Fruit fly (Drosophila melanogaster): Measurements from ENCODE around the gene CG4199.

CG4199 gene

DNA sequence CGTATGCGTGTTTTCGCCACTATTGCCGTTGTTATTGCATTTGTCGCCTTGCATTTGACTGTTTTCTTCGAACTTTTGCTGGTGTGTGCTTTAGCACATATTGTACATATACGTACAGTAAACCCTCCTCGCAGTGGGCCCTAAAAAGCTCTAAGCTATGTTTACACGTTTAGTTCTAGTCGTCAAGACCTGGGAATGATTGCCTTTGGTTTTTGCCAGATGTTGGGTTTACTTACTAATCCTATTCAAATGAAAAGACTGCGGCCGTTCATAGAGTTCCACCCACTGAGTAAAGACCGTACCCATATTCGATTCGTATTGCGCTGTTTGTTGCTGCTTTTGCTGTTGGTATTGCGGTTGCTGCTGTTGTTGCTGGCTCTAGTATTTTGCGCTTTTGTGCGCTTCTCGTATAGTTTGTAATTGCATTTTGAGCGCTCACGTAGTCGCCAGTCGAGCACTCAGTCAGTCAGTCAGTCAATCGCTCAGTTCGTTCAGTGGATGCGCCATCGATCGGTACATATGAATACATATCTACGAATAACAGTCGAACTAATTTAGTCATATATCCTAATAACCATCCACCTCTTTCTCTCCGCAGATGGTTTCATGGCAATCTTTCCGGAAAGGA is 34.6 kb upstream of the CG4199 start:
- TF ChIP-seq CG14050 (GFP tag; IDR thresholded peaks at IDR 0.05) (no peak), CG12744 (GFP tag; optimal IDR thresholded peaks at IDR 0.05) (no peak), vvl (GFP tag; IDR thresholded peaks at IDR 0.05) (0 out of 2 replicates have a peak, but pooled peaks have one; percentile 38), row (GFP tag; IDR thresholded peaks at IDR 0.05) (peak; percentile 43; the same call in 2 of the 3 replicates), CG8281 (tag; optimal IDR thresholded peaks at IDR 0.05) (peak; percentile 65), CG17359 (tag; optimal IDR thresholded peaks at IDR 0.05) (peak; percentile 7), Drgx (GFP tag; IDR thresholded peaks at IDR 0.05) (peak; percentile 91), Ptx1 (GFP tag; IDR thresholded peaks at IDR 0.05) (peak; percentile 31; the same call in 1 of the 2 replicates), CG9932 (GFP tag; IDR thresholded peaks at IDR 0.05) (0 out of 2 replicates have a peak, but pooled peaks have one; percentile 12), lmd (GFP tag; IDR thresholded peaks at IDR 0.05) (0 out of 2 replicates have a peak, but pooled peaks have one; percentile 19), NfI (GFP tag; optimal IDR thresholded peaks at IDR 0.05) (no peak), CG2116 (GFP tag; optimal IDR thresholded peaks at IDR 0.05) (no peak), dysf (GFP tag; IDR thresholded peaks at IDR 0.05) (peak; percentile 31; the same call in 1 of the 3 replicates), E2f1 (GFP tag; IDR thresholded peaks at IDR 0.05) (0 out of 2 replicates have a peak, but pooled peaks have one; percentile 7), grau (tag; optimal IDR thresholded peaks at IDR 0.05) (peak; percentile 60), CG14441 (GFP tag; IDR thresholded peaks at IDR 0.05) (peak; percentile 27; the same call in 1 of the 2 replicates), Xbp1 (GFP tag; optimal IDR thresholded peaks at IDR 0.05) (peak; percentile 3), ken (GFP tag; IDR thresholded peaks at IDR 0.05) (no peak), CG18619 (GFP tag; optimal IDR thresholded peaks at IDR 0.05) (no peak), CG1529 (GFP tag; optimal IDR thresholded peaks at IDR 0.05) (no peak), Fer1 (GFP tag; optimal IDR thresholded peaks at IDR 0.05) (no peak)

- TF ChIP-seq gro (GFP tag; optimal IDR thresholded peaks at IDR 0.05) (peak; percentile 2), NfI (GFP tag; optimal IDR thresholded peaks at IDR 0.05) (peak; percentile 31), CG31224 (GFP tag; IDR thresholded peaks at IDR 0.05) (no peak), vvl (GFP tag; IDR thresholded peaks at IDR 0.05) (no peak), CG11247 (GFP tag; IDR thresholded peaks at IDR 0.05) (no peak), CG12071 (GFP tag; optimal IDR thresholded peaks at IDR 0.05) (no peak), tx (GFP tag; optimal IDR thresholded peaks at IDR 0.05) (no peak), CG13296 (GFP tag; optimal IDR thresholded peaks at IDR 0.05) (peak; percentile 8), tna (GFP tag; IDR thresholded peaks at IDR 0.05; ENCODE audit: partially characterized antibody) (no peak), CG31441 (GFP tag; IDR thresholded peaks at IDR 0.05) (no peak), CG7556 (GFP tag; optimal IDR thresholded peaks at IDR 0.05) (no peak), Med (GFP tag) (peak; percentile 84), CG12299 (tag; optimal IDR thresholded peaks at IDR 0.05) (no peak), Ets97D (GFP tag; optimal IDR thresholded peaks at IDR 0.05) (peak; percentile 79), br (optimal IDR thresholded peaks at IDR 0.05) (no peak), CG12769 (tag; optimal IDR thresholded peaks at IDR 0.05) (peak; percentile 62), zfh1 (GFP tag; IDR thresholded peaks at IDR 0.05) (no peak), Vsx1 (GFP tag; optimal IDR thresholded peaks at IDR 0.05) (no peak), CG4404 (GFP tag; IDR thresholded peaks at IDR 0.05) (no peak), Dref (GFP tag; IDR thresholded peaks at IDR 0.05) (no peak), Fer3 (tag; optimal IDR thresholded peaks at IDR 0.05) (peak; percentile 12), ftz-f1 (GFP tag; optimal IDR thresholded peaks at IDR 0.05) (peak; percentile 46), E2f1 (GFP tag; IDR thresholded peaks at IDR 0.05) (no peak), CG31388 (GFP tag; optimal IDR thresholded peaks at IDR 0.05) (no peak), CG13775 (GFP tag; optimal IDR thresholded peaks at IDR 0.05) (peak; percentile 3), crol (GFP tag; IDR thresholded peaks at IDR 0.05) (peak; percentile 28; the same call in 1 of the 2 replicates), CG14014 (GFP tag; IDR thresholded peaks at IDR 0.05) (no peak), CG31365 (tag; optimal IDR thresholded peaks at IDR 0.05) (peak; percentile 88), ato (GFP tag; IDR thresholded peaks at IDR 0.05; ENCODE audit: partially characterized antibody) (no peak), peb (GFP tag; IDR thresholded peaks at IDR 0.05) (no peak), HLH3B (GFP tag; IDR thresholded peaks at IDR 0.05) (no peak), Meics (GFP tag; optimal IDR thresholded peaks at IDR 0.05) (peak; percentile 6), CG2712 (tag; optimal IDR thresholded peaks at IDR 0.05) (no peak)
Measured at dm6 chrX:2106367-2106766, 33.1 kb upstream of the CG4199 start.

All from whole organism, embryonic.